Worm (Caenorhabditis elegans) whole organism, L3 larva: Measurements from ENCODE around the gene F09E10.7.
A peak's percentile ranks its signal among the peaks of the same experiment; 100 is the strongest.

Source experiments
- R02D3.7 ChIP-seq: fragments of 150-350 bp; optimal IDR thresholded peaks from 2 replicates; lab custom pipeline; 2014; ENCODE audit warnings: missing biosample characterization, missing genetic modification characterization
- ZK546.5 ChIP-seq: sonication (generic microtip); optimal IDR thresholded peaks from 2 replicates; lab custom pipeline; 2017; ENCODE audit warnings: missing biosample characterization, missing genetic modification characterization
- aly-2 ChIP-seq: fragments of 150-350 bp; optimal IDR thresholded peaks from 2 replicates; lab custom pipeline; 2014; ENCODE audit warnings: missing biosample characterization, missing genetic modification characterization
- ama-1 ChIP-seq: fragments of 150-350 bp; optimal IDR thresholded peaks from 2 replicates; lab custom pipeline; 2018
- ceh-16 ChIP-seq: sonication (generic microtip); optimal IDR thresholded peaks from 2 replicates; lab custom pipeline; 2017; ENCODE audit warnings: missing biosample characterization, missing genetic modification characterization
- ceh-28 ChIP-seq: fragments of 150-350 bp; optimal IDR thresholded peaks from 2 replicates; lab custom pipeline; 2014; ENCODE audit warnings: missing biosample characterization, missing genetic modification reagents, missing genetic modification characterization
- ceh-82 ChIP-seq: fragments of 150-350 bp; optimal IDR thresholded peaks from 2 replicates; lab custom pipeline; 2014; ENCODE audit warnings: missing biosample characterization, missing genetic modification characterization
- ceh-9 ChIP-seq: sonication (generic microtip); optimal IDR thresholded peaks from 2 replicates; lab custom pipeline; 2018; ENCODE audit warnings: missing biosample characterization, missing genetic modification characterization
- daf-12 ChIP-seq: fragments of 150-350 bp; optimal IDR thresholded peaks from 2 replicates; lab custom pipeline; 2014; ENCODE audit warnings: missing biosample characterization, missing genetic modification reagents, missing genetic modification characterization
- egl-27 ChIP-seq: sonication (generic microtip); optimal IDR thresholded peaks from 4 replicates; lab custom pipeline; 2017; ENCODE audit warnings: missing biosample characterization, missing genetic modification reagents, missing genetic modification characterization
- egl-5 ChIP-seq: fragments of 150-350 bp; optimal IDR thresholded peaks from 2 replicates; lab custom pipeline; 2017; ENCODE audit warnings: missing biosample characterization, missing genetic modification reagents, missing genetic modification characterization, inconsistent platforms
- elt-1 ChIP-seq: fragments of 150-350 bp; optimal IDR thresholded peaks from 2 replicates; lab custom pipeline; 2014; ENCODE audit warnings: missing biosample characterization, missing genetic modification characterization
- elt-2 ChIP-seq: sonication (generic microtip); optimal IDR thresholded peaks from 2 replicates; lab custom pipeline; 2016; ENCODE audit warnings: missing genetic modification reagents, mild to moderate bottlenecking, missing genetic modification characterization, missing compliant biosample characterization
- elt-3 ChIP-seq, 3 experiments: fragments of 150-350 bp in 1 of 3; sonication (generic microtip) in 2 of 3; optimal IDR thresholded peaks; 2 replicates in 2 of 3; 4 replicates in 1 of 3; lab custom pipeline; 2014 to 2017; ENCODE audit warnings: missing biosample characterization in 3 of 3, missing genetic modification characterization in 3 of 3
- eor-1 ChIP-seq, 2 experiments: fragments of 150-350 bp; optimal IDR thresholded peaks; 2 replicates each; lab custom pipeline; 2014 to 2018; ENCODE audit warnings: missing biosample characterization in 2 of 2, missing genetic modification characterization in 2 of 2
- fkh-10 ChIP-seq: sonication (generic microtip); optimal IDR thresholded peaks from 2 replicates; lab custom pipeline; 2017; ENCODE audit warnings: missing biosample characterization, missing genetic modification reagents, missing genetic modification characterization
- fkh-2 ChIP-seq: fragments of 150-350 bp; optimal IDR thresholded peaks from 2 replicates; lab custom pipeline; 2014; ENCODE audit warnings: missing biosample characterization, missing genetic modification reagents, missing genetic modification characterization
- fos-1 ChIP-seq: fragments of 150-350 bp; optimal IDR thresholded peaks from 2 replicates; lab custom pipeline; 2014; ENCODE audit warnings: missing biosample characterization, missing genetic modification characterization
- hmg-11 ChIP-seq: sonication (generic microtip); optimal IDR thresholded peaks from 2 replicates; lab custom pipeline; 2016; ENCODE audit warnings: missing genetic modification characterization, missing compliant biosample characterization
- jun-1 ChIP-seq: fragments of 150-350 bp; optimal IDR thresholded peaks from 2 replicates; lab custom pipeline; 2014; ENCODE audit warnings: missing biosample characterization, missing genetic modification reagents, missing genetic modification characterization
- lin-15B ChIP-seq: fragments of 150-350 bp; optimal IDR thresholded peaks from 2 replicates; lab custom pipeline; 2014; ENCODE audit warnings: missing biosample characterization, missing genetic modification characterization
- lin-39 ChIP-seq: fragments of 150-350 bp; optimal IDR thresholded peaks from 2 replicates; lab custom pipeline; 2018; ENCODE audit warnings: missing biosample characterization, missing genetic modification reagents, missing genetic modification characterization
- lsy-12 ChIP-seq: sonication (generic microtip); optimal IDR thresholded peaks from 2 replicates; lab custom pipeline; 2016; ENCODE audit warnings: mild to moderate bottlenecking, missing genetic modification characterization, missing compliant biosample characterization
- mdl-1 ChIP-seq: fragments of 150-350 bp; optimal IDR thresholded peaks from 2 replicates; lab custom pipeline; 2014; ENCODE audit warnings: missing biosample characterization, missing genetic modification characterization
- mml-1 ChIP-seq: fragments of 150-350 bp; sonication (generic microtip); optimal IDR thresholded peaks from 3 replicates; lab custom pipeline; 2014; ENCODE audit warnings: missing biosample characterization, missing genetic modification characterization
- nfya-1 ChIP-seq: sonication (generic microtip); optimal IDR thresholded peaks from 2 replicates; lab custom pipeline; 2017; ENCODE audit warnings: missing genetic modification characterization, mild to moderate bottlenecking, missing compliant biosample characterization, antibody characterized with exemption, moderate library complexity; ENCODE audit not compliant: insufficient read depth
- nhr-11 ChIP-seq: fragments of 150-350 bp; optimal IDR thresholded peaks from 2 replicates; lab custom pipeline; 2014; ENCODE audit warnings: missing biosample characterization, missing genetic modification characterization
- nhr-12 ChIP-seq: fragments of 150-350 bp; optimal IDR thresholded peaks from 2 replicates; lab custom pipeline; 2014; ENCODE audit warnings: missing biosample characterization, missing genetic modification characterization
- nhr-23 ChIP-seq: fragments of 150-350 bp; optimal IDR thresholded peaks from 2 replicates; lab custom pipeline; 2014; ENCODE audit warnings: missing biosample characterization, missing genetic modification reagents, missing genetic modification characterization
- nhr-237 ChIP-seq: fragments of 150-350 bp; optimal IDR thresholded peaks from 2 replicates; lab custom pipeline; 2014; ENCODE audit warnings: missing biosample characterization, missing genetic modification characterization
- nhr-25 ChIP-seq: sonication (generic microtip); optimal IDR thresholded peaks from 2 replicates; lab custom pipeline; 2017; ENCODE audit warnings: missing biosample characterization, missing genetic modification characterization
- nhr-28 ChIP-seq: fragments of 150-350 bp; optimal IDR thresholded peaks from 2 replicates; lab custom pipeline; 2014; ENCODE audit warnings: missing biosample characterization, missing genetic modification characterization
- nhr-43 ChIP-seq: sonication (generic microtip); optimal IDR thresholded peaks from 2 replicates; lab custom pipeline; 2016; ENCODE audit warnings: mild to moderate bottlenecking, missing genetic modification characterization, missing compliant biosample characterization; ENCODE audit not compliant: poor library complexity, severe bottlenecking
- nhr-67 ChIP-seq: fragments of 150-350 bp; optimal IDR thresholded peaks from 2 replicates; lab custom pipeline; 2014; ENCODE audit warnings: missing biosample characterization, missing genetic modification characterization
- nhr-76 ChIP-seq: fragments of 150-350 bp; sonication (generic microtip); optimal IDR thresholded peaks from 5 replicates; lab custom pipeline; 2014; ENCODE audit warnings: missing biosample characterization, missing genetic modification characterization
- nhr-77 ChIP-seq: fragments of 150-350 bp; optimal IDR thresholded peaks from 2 replicates; lab custom pipeline; 2014; ENCODE audit warnings: missing biosample characterization, missing genetic modification characterization
- pha-4 ChIP-seq: fragments of 150-350 bp; optimal IDR thresholded peaks from 2 replicates; lab custom pipeline; 2014; ENCODE audit warnings: missing biosample characterization, missing genetic modification reagents, missing genetic modification characterization
- pqm-1 ChIP-seq: fragments of 150-350 bp; optimal IDR thresholded peaks from 2 replicates; lab custom pipeline; 2017; ENCODE audit warnings: missing biosample characterization, missing genetic modification characterization, inconsistent platforms
- sea-2 ChIP-seq: fragments of 150-350 bp; sonication (generic microtip); optimal IDR thresholded peaks from 4 replicates; lab custom pipeline; 2014; ENCODE audit warnings: missing biosample characterization, missing genetic modification reagents, missing genetic modification characterization
- skn-1 ChIP-seq: fragments of 150-350 bp; optimal IDR thresholded peaks from 2 replicates; lab custom pipeline; 2014; ENCODE audit warnings: missing biosample characterization, missing genetic modification characterization
- snpc-4 ChIP-seq: fragments of 150-350 bp; optimal IDR thresholded peaks from 2 replicates; lab custom pipeline; 2014; ENCODE audit warnings: missing biosample characterization, missing genetic modification characterization
- tbx-2 ChIP-seq: sonication (generic microtip); optimal IDR thresholded peaks from 2 replicates; lab custom pipeline; 2016; ENCODE audit warnings: mild to moderate bottlenecking, missing genetic modification characterization, missing compliant biosample characterization
- unc-39 ChIP-seq: sonication (generic microtip); optimal IDR thresholded peaks from 4 replicates; lab custom pipeline; 2017; ENCODE audit warnings: missing biosample characterization, missing genetic modification characterization
- unc-62 ChIP-seq: fragments of 150-350 bp; sonication (generic microtip); optimal IDR thresholded peaks from 4 replicates; lab custom pipeline; 2014; ENCODE audit warnings: missing biosample characterization, missing genetic modification reagents, missing genetic modification characterization
- zag-1 ChIP-seq: fragments of 150-350 bp; optimal IDR thresholded peaks from 2 replicates; lab custom pipeline; 2014; ENCODE audit warnings: missing biosample characterization, missing genetic modification characterization
- ztf-11 ChIP-seq: fragments of 150-350 bp; optimal IDR thresholded peaks from 2 replicates; lab custom pipeline; 2014; ENCODE audit warnings: missing biosample characterization, missing genetic modification characterization
- ztf-4 ChIP-seq: fragments of 150-350 bp; optimal IDR thresholded peaks from 2 replicates; lab custom pipeline; 2014; ENCODE audit warnings: missing biosample characterization, missing genetic modification characterization

F09E10.7 gene

ce11 chrX:1504529-1505080, 3.0 kb upstream of the F09E10.7 start (continued):
- TF ChIP-seq lsy-12 (tag; lab: Kevin White, UChicago), result peak; percentile 60

DNA sequence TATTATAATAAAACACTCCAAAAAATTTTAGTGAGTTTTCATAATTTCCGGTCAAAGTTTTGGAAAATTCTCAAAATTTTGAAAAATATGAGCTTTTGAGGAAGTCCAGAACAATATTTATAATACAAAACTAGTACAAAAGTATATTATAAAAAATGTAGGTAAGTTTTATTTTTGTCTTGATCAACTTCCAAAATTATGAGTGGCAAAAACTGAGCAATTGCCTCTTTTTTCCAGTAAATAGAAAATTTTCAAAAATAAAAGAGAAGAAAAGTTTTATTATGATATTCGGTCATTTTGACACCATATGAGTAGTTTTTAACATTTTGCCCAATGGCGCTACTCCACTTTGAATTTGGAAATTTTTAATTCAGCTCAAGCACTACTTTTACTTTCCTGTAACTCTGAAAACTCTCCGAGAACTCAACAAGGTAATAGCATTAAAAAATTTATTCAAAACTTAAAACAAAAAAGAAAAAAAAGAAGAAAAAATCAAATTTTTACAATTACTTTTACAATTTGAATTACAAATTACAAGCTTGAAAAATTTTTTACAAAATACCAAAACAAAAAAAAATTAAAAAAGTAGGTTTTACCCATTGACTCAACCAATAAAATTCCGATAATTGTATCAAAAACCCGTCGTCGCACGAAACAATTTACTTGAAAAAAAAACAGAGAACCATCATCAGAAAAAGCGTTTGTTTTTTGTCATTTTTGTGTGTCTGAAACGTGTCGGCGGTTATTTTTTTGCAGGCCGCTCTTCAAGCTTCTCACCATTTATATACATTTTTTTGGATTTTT, 2.2 kb upstream of the F09E10.7 start:
- no peak for TF ChIP-seq elt-2
- TF ChIP-seq ceh-28 (tag; lab: Kevin White, UChicago), result peak; percentile 28
- TF ChIP-seq fkh-2 (tag; lab: Kevin White, UChicago), result no peak
- TF ChIP-seq unc-62 (GFP tag; lab: Kevin White, UChicago), result no peak
- TF ChIP-seq lin-39 (tag; lab: Kevin White, UChicago), result no peak
- peak; percentile 11 for TF ChIP-seq nhr-23 (tag; lab: Kevin White, UChicago)
- no peak for TF ChIP-seq nhr-25 (tag; lab: Kevin White, UChicago)
- no peak for TF ChIP-seq nhr-28 (tag; lab: Kevin White, UChicago)
- no peak for TF ChIP-seq egl-27 (tag; lab: Kevin White, UChicago)
- no peak for TF ChIP-seq elt-3 (tag; optimal IDR thresholded peaks at IDR 0.05; lab: Kevin White, UChicago)
- no peak for TF ChIP-seq sea-2 (GFP tag; lab: Kevin White, UChicago)
- TF ChIP-seq mdl-1 (tag; lab: Kevin White, UChicago), result no peak
- TF ChIP-seq nhr-67 (tag; lab: Kevin White, UChicago), result no peak
- TF ChIP-seq ama-1, result peak; percentile 39
- no peak for TF ChIP-seq tbx-2 (tag; lab: Kevin White, UChicago)
- no peak for TF ChIP-seq ceh-9 (tag; lab: Kevin White, UChicago)
- no peak for TF ChIP-seq ceh-16
- no peak for TF ChIP-seq eor-1 (tag; optimal IDR thresholded peaks at IDR 0.05; lab: Kevin White, UChicago)
- no peak for TF ChIP-seq R02D3.7
- TF ChIP-seq nhr-11 (tag; lab: Kevin White, UChicago), result no peak
- TF ChIP-seq ceh-82, result no peak
- peak; percentile 89 for TF ChIP-seq ztf-4 (tag; lab: Kevin White, UChicago)
- TF ChIP-seq pqm-1 (tag; lab: Kevin White, UChicago), result peak; percentile 53
- no peak for TF ChIP-seq nhr-237 (tag; lab: Kevin White, UChicago)
- TF ChIP-seq nhr-76 (tag; lab: Kevin White, UChicago), result no peak
- no peak for TF ChIP-seq fkh-10
- no peak for TF ChIP-seq mml-1 (tag; lab: Kevin White, UChicago)
- TF ChIP-seq fos-1, result no peak
- TF ChIP-seq skn-1 (tag; lab: Kevin White, UChicago), result no peak
- TF ChIP-seq pha-4 (tag; lab: Kevin White, UChicago), result peak; percentile 92
- TF ChIP-seq nfya-1 (tag; lab: Kevin White, UChicago), result no peak
- peak; percentile 66 for TF ChIP-seq lsy-12 (tag; lab: Kevin White, UChicago)
- TF ChIP-seq ZK546.5 (tag; lab: Kevin White, UChicago), result no peak
- TF ChIP-seq egl-5 (tag; lab: Kevin White, UChicago), result no peak
- no peak for TF ChIP-seq nhr-77 (tag; lab: Kevin White, UChicago)
- TF ChIP-seq daf-12 (tag; lab: Kevin White, UChicago), result no peak
- no peak for TF ChIP-seq hmg-11
- no peak for TF ChIP-seq zag-1 (tag; lab: Kevin White, UChicago)
- TF ChIP-seq elt-1 (tag; lab: Kevin White, UChicago), result no peak
- TF ChIP-seq nhr-43 (tag; lab: Kevin White, UChicago), result peak; percentile 5
- no peak for TF ChIP-seq snpc-4 (tag; lab: Kevin White, UChicago)
- no peak for TF ChIP-seq aly-2
- no peak for TF ChIP-seq nhr-12 (tag; lab: Kevin White, UChicago)
- peak; percentile 79 for TF ChIP-seq jun-1 (tag; lab: Kevin White, UChicago)
- TF ChIP-seq ztf-11 (tag; lab: Kevin White, UChicago), result no peak
- TF ChIP-seq lin-15B (tag; lab: Kevin White, UChicago), result no peak
- no peak for TF ChIP-seq unc-39 (tag; lab: Kevin White, UChicago)
